Fruit fly (Drosophila melanogaster): ENCODE measurements around the gene CG32036.

dm6 chr3L:9438858-9439257 is 50.2 kb downstream of the CG32036 start:
- TF ChIP-seq Crg-1 (GFP tag; optimal IDR thresholded peaks at IDR 0.05) (no peak), Mnt (GFP tag; optimal IDR thresholded peaks at IDR 0.05) (no peak), ovo (GFP tag; optimal IDR thresholded peaks at IDR 0.05) (no peak), CG1620 (GFP tag; optimal IDR thresholded peaks at IDR 0.05) (no peak), CG5204 (GFP tag; optimal IDR thresholded peaks at IDR 0.05) (no peak), kay (GFP tag; ENCODE audit: borderline replicate concordance) (no peak), CG7045 (GFP tag; optimal IDR thresholded peaks at IDR 0.05) (no peak), tj (GFP tag; optimal IDR thresholded peaks at IDR 0.05) (no peak), CG7101 (tag; optimal IDR thresholded peaks at IDR 0.05) (no peak), CG33017 (tag; optimal IDR thresholded peaks at IDR 0.05) (no peak), CG11617 (GFP tag; optimal IDR thresholded peaks at IDR 0.05) (no peak), Clk (GFP tag; optimal IDR thresholded peaks at IDR 0.05) (no peak), CG12768 (GFP tag; optimal IDR thresholded peaks at IDR 0.05) (no peak), pad (GFP tag; optimal IDR thresholded peaks at IDR 0.05) (no peak)

Data from whole organism, adult.